In genomic region chrIV:6432375-6432774, ce11 we compare ENCODE assay signal across 5 worm cellular contexts.
TF ChIP-seq lines count a peak whose summit lies in the region.

No protein-coding gene starts in this region.

TF ChIP-seq in whole organism, L1 larva, 84 proteins besides CTCF, POLR2A, EP300 and RAD21:
- TF ChIP-seq tlp-1 (tag; optimal IDR thresholded peaks at IDR 0.05; lab: Kevin White, UChicago), result peak; percentile 13
- peak; percentile 40 for TF ChIP-seq elt-2 (tag; optimal IDR thresholded peaks at IDR 0.05; lab: Kevin White, UChicago)
- no peak for TF ChIP-seq unc-62 (GFP tag; optimal IDR thresholded peaks at IDR 0.05; lab: Kevin White, UChicago)
TF ChIP-seq in whole organism, L1 larva: peak in this region for 2.

TF ChIP-seq in whole organism, L2 larva, 48 proteins besides CTCF, POLR2A, EP300 and RAD21:
- TF ChIP-seq fos-1 (tag; optimal IDR thresholded peaks at IDR 0.05; lab: Kevin White, UChicago) (peak; percentile 52), nhr-237 (tag; optimal IDR thresholded peaks at IDR 0.05; lab: Kevin White, UChicago) (no peak), skn-1 (tag; optimal IDR thresholded peaks at IDR 0.05; lab: Kevin White, UChicago) (no peak), blmp-1 (tag; optimal IDR thresholded peaks at IDR 0.05; lab: Kevin White, UChicago; ENCODE audit: insufficient read depth) (no peak), C34F6.9 (tag; optimal IDR thresholded peaks at IDR 0.05; lab: Kevin White, UChicago) (no peak)
TF ChIP-seq in whole organism, L2 larva: peak in this region for 1.

TF ChIP-seq in whole organism, L3 larva, 47 proteins besides CTCF, POLR2A, EP300 and RAD21:
- TF ChIP-seq elt-3 (tag; optimal IDR thresholded peaks at IDR 0.05; lab: Kevin White, UChicago) (no peak), snpc-4 (tag; optimal IDR thresholded peaks at IDR 0.05; lab: Kevin White, UChicago) (peak; percentile 21), nhr-12 (tag; optimal IDR thresholded peaks at IDR 0.05; lab: Kevin White, UChicago) (no peak), fkh-2 (tag; optimal IDR thresholded peaks at IDR 0.05; lab: Kevin White, UChicago) (no peak), ama-1 (optimal IDR thresholded peaks at IDR 0.05; lab: Kevin White, UChicago) (no peak), tbx-2 (tag; optimal IDR thresholded peaks at IDR 0.05; lab: Kevin White, UChicago) (no peak), egl-5 (tag; optimal IDR thresholded peaks at IDR 0.05; lab: Kevin White, UChicago) (no peak), nhr-43 (tag; optimal IDR thresholded peaks at IDR 0.05; lab: Kevin White, UChicago; ENCODE audit: poor library complexity, severe bottlenecking) (no peak), elt-2 (tag; optimal IDR thresholded peaks at IDR 0.05; lab: Kevin White, UChicago) (peak; percentile 73), daf-12 (tag; optimal IDR thresholded peaks at IDR 0.05; lab: Kevin White, UChicago) (no peak), unc-62 (GFP tag; optimal IDR thresholded peaks at IDR 0.05; lab: Kevin White, UChicago) (no peak), pqm-1 (tag; optimal IDR thresholded peaks at IDR 0.05; lab: Kevin White, UChicago) (peak; percentile 61)

TF ChIP-seq in whole organism, L4 larva, 104 proteins besides CTCF, POLR2A, EP300 and RAD21:
- TF ChIP-seq daf-16 (GFP tag; optimal IDR thresholded peaks at IDR 0.05; lab: Kevin White, UChicago) (no peak), daf-16 (tag; optimal IDR thresholded peaks at IDR 0.05; lab: Kevin White, UChicago) (peak; percentile 57), nhr-76 (tag; optimal IDR thresholded peaks at IDR 0.05; lab: Kevin White, UChicago) (no peak), dmd-6 (GFP tag; IDR thresholded peaks at IDR 0.05; lab: Robert Waterston, UW) (peak; percentile 68), dve-1 (tag; optimal IDR thresholded peaks at IDR 0.05; lab: Kevin White, UChicago; ENCODE audit: insufficient read depth) (peak; percentile 74), pqm-1 (tag; optimal IDR thresholded peaks at IDR 0.05; lab: Kevin White, UChicago) (peak; percentile 39), php-3 (GFP tag; IDR thresholded peaks at IDR 0.05; lab: Robert Waterston, UW) (peak; percentile 98), snpc-1.2 (GFP tag; IDR thresholded peaks at IDR 0.05; lab: Robert Waterston, UW) (no peak), hlh-11 (tag; optimal IDR thresholded peaks at IDR 0.05; lab: Kevin White, UChicago) (peak; percentile 15), pha-4 (GFP tag; IDR thresholded peaks at IDR 0.05; lab: Robert Waterston, UW) (no peak), pha-4 (tag; optimal IDR thresholded peaks at IDR 0.05; lab: Kevin White, UChicago) (no peak), spr-3 (GFP tag; optimal IDR thresholded peaks at IDR 0.05; lab: Kevin White, UChicago) (no peak), madf-9 (GFP tag; conservative IDR thresholded peaks at IDR 0.05; lab: Robert Waterston, UW) (no peak), lsy-2 (tag; optimal IDR thresholded peaks at IDR 0.05; lab: Kevin White, UChicago) (no peak), lin-15B (tag; optimal IDR thresholded peaks at IDR 0.05; lab: Kevin White, UChicago) (no peak)
TF ChIP-seq in whole organism, L4 larva: peak in this region for 6.

TF ChIP-seq in whole organism, young adult, 124 proteins besides CTCF, POLR2A, EP300 and RAD21:
- peak; percentile 61 for TF ChIP-seq nhr-80 (tag; optimal IDR thresholded peaks at IDR 0.05; lab: Kevin White, UChicago)
- TF ChIP-seq unc-62 (GFP tag; optimal IDR thresholded peaks at IDR 0.05; lab: Kevin White, UChicago), result peak; percentile 25
- no peak for TF ChIP-seq nhr-90 (tag; optimal IDR thresholded peaks at IDR 0.05; lab: Kevin White, UChicago)
- TF ChIP-seq ztf-26 (tag; optimal IDR thresholded peaks at IDR 0.05; lab: Kevin White, UChicago), result no peak
